Fruit fly (Drosophila melanogaster) whole organism, embryonic: ENCODE measurements around the gene CG5377.

ENCODE experiments used
- Adf1 ChIP-seq: fragments of 200-800 bp; sonication (Bioruptor generic); IDR thresholded peaks from 2 replicates; pipeline ENCODE4 v1.3.6; 2022; ENCODE audit warnings: missing biosample characterization, missing genetic modification characterization
- CG10209 ChIP-seq: fragments of 200-800 bp; sonication (Bioruptor generic); optimal IDR thresholded peaks from 3 replicates; lab custom pipeline; 2017; ENCODE audit warnings: missing biosample characterization, mild to moderate bottlenecking, missing genetic modification characterization, missing genetic modification reagents
- CG11695 ChIP-seq: fragments of 200-800 bp; sonication (Bioruptor generic); IDR thresholded peaks from 3 replicates; pipeline ENCODE4 v1.3.6; 2022; ENCODE audit warnings: missing biosample characterization, missing genetic modification characterization
- CG12391 ChIP-seq: fragments of 200-800 bp; sonication (Bioruptor generic); optimal IDR thresholded peaks from 3 replicates; lab custom pipeline; 2018; ENCODE audit warnings: missing biosample characterization, mild to moderate bottlenecking, missing genetic modification characterization, moderate library complexity
- CG13287 ChIP-seq: fragments of 200-800 bp; sonication (Bioruptor generic); IDR thresholded peaks from 2 replicates; pipeline ENCODE4 v1.3.6; 2022; ENCODE audit warnings: missing biosample characterization, missing genetic modification characterization; ENCODE audit not compliant: partially characterized antibody
- CG13296 ChIP-seq: fragments of 200-800 bp; sonication (Bioruptor generic); optimal IDR thresholded peaks from 3 replicates; lab custom pipeline; 2018; ENCODE audit warnings: missing biosample characterization, mild to moderate bottlenecking, missing genetic modification characterization
- CG15479 ChIP-seq: fragments of 200-800 bp; sonication (Bioruptor generic); optimal IDR thresholded peaks from 3 replicates; lab custom pipeline; 2019; ENCODE audit warnings: missing biosample characterization, mild to moderate bottlenecking, missing genetic modification characterization, moderate library complexity
- CG1603 ChIP-seq: fragments of 200-800 bp; sonication (Bioruptor generic); optimal IDR thresholded peaks from 2 replicates; lab custom pipeline; 2019; ENCODE audit warnings: missing biosample characterization, mild to moderate bottlenecking, missing genetic modification characterization, moderate library complexity
- CG18262 ChIP-seq: fragments of 200-800 bp; optimal IDR thresholded peaks from 3 replicates; lab custom pipeline; 2019; ENCODE audit warnings: missing biosample characterization, mild to moderate bottlenecking, missing genetic modification characterization, moderate library complexity
- CG2120 ChIP-seq: fragments of 200-800 bp; sonication (Bioruptor generic); optimal IDR thresholded peaks from 3 replicates; lab custom pipeline; 2016; ENCODE audit warnings: missing biosample characterization, missing genetic modification characterization
- CG30431 ChIP-seq: fragments of 200-800 bp; sonication (Bioruptor generic); optimal IDR thresholded peaks from 2 replicates; lab custom pipeline; 2017; ENCODE audit warnings: missing biosample characterization, missing genetic modification characterization
- CG31441 ChIP-seq: fragments of 200-800 bp; sonication (Bioruptor generic); IDR thresholded peaks from 2 replicates; pipeline ENCODE4 v1.3.6; 2022; ENCODE audit warnings: missing biosample characterization, missing genetic modification characterization
- CG3838 ChIP-seq: fragments of 200-800 bp; sonication (Bioruptor generic); optimal IDR thresholded peaks from 3 replicates; lab custom pipeline; 2016; ENCODE audit warnings: missing biosample characterization, missing genetic modification characterization
- CG3995 ChIP-seq: fragments of 200-800 bp; sonication (Bioruptor generic); optimal IDR thresholded peaks from 3 replicates; lab custom pipeline; 2016; ENCODE audit warnings: missing biosample characterization, missing genetic modification characterization
- CG4360 ChIP-seq: fragments of 200-800 bp; sonication (Bioruptor generic); IDR thresholded peaks from 2 replicates; pipeline ENCODE4 v1.3.6; 2022; ENCODE audit warnings: missing biosample characterization, missing genetic modification characterization
- CG43689 ChIP-seq: fragments of 200-800 bp; sonication (Bioruptor generic); IDR thresholded peaks from 2 replicates; pipeline ENCODE4 v1.3.6; 2022; ENCODE audit warnings: missing biosample characterization, missing genetic modification characterization
- CG7357 ChIP-seq: fragments of 200-800 bp; sonication (Bioruptor generic); IDR thresholded peaks from 3 replicates; pipeline ENCODE4 v1.3.6; 2022; ENCODE audit warnings: missing biosample characterization, missing genetic modification characterization
- CG7987 ChIP-seq: fragments of 200-800 bp; sonication (Bioruptor generic); optimal IDR thresholded peaks from 2 replicates; lab custom pipeline; 2018; ENCODE audit warnings: missing biosample characterization, mild to moderate bottlenecking, missing genetic modification characterization, moderate library complexity
- CG9727 ChIP-seq: fragments of 200-800 bp; sonication (Bioruptor generic); optimal IDR thresholded peaks from 3 replicates; lab custom pipeline; 2017; ENCODE audit warnings: missing biosample characterization, mild to moderate bottlenecking, missing genetic modification characterization
- Drgx ChIP-seq: fragments of 200-800 bp; sonication (Bioruptor generic); IDR thresholded peaks from 2 replicates; pipeline ENCODE4 v1.3.6; 2022; ENCODE audit warnings: missing biosample characterization, missing genetic modification characterization
- Gug ChIP-seq: fragments of 200-800 bp; sonication (Bioruptor generic); IDR thresholded peaks from 4 replicates; pipeline ENCODE4 v1.3.6; 2022; ENCODE audit warnings: missing biosample characterization, missing genetic modification characterization
- H2.0 ChIP-seq: fragments of 200-800 bp; sonication (Bioruptor generic); IDR thresholded peaks from 2 replicates; pipeline ENCODE4 v1.3.6; 2022; ENCODE audit warnings: missing biosample characterization, missing genetic modification characterization
- HLH3B ChIP-seq: fragments of 200-800 bp; sonication (Bioruptor generic); IDR thresholded peaks from 2 replicates; pipeline ENCODE4 v1.3.6; 2022; ENCODE audit warnings: missing biosample characterization, missing genetic modification characterization
- Hmx ChIP-seq: fragments of 200-800 bp; sonication (Bioruptor generic); optimal IDR thresholded peaks from 2 replicates; lab custom pipeline; 2016; ENCODE audit warnings: missing biosample characterization, missing genetic modification characterization
- Hr3 ChIP-seq: fragments of 200-800 bp; sonication (Bioruptor generic); optimal IDR thresholded peaks from 3 replicates; lab custom pipeline; 2016; ENCODE audit warnings: missing biosample characterization, missing genetic modification characterization
- Meics ChIP-seq: fragments of 200-800 bp; sonication (Bioruptor generic); optimal IDR thresholded peaks from 2 replicates; lab custom pipeline; 2017; ENCODE audit warnings: missing biosample characterization, mild to moderate bottlenecking, missing genetic modification characterization
- Myb ChIP-seq: fragments of 200-800 bp; sonication (Bioruptor generic); optimal IDR thresholded peaks from 2 replicates; lab custom pipeline; 2016; ENCODE audit warnings: missing biosample characterization, missing genetic modification characterization
- Nf-YB ChIP-seq: fragments of 200-800 bp; sonication (Bioruptor generic); optimal IDR thresholded peaks from 3 replicates; lab custom pipeline; 2019; ENCODE audit warnings: missing biosample characterization, mild to moderate bottlenecking, missing genetic modification characterization, moderate library complexity
- Pdp1 ChIP-seq, 2 experiments: fragments of 200-800 bp; sonication (Bioruptor generic); optimal IDR thresholded peaks; 3 replicates each; lab custom pipeline; 2016; ENCODE audit warnings: missing biosample characterization in 2 of 2, missing genetic modification characterization in 2 of 2, mild to moderate bottlenecking in 1 of 2, moderate library complexity in 1 of 2
- Scr ChIP-seq: fragments of 200-800 bp; sonication (Bioruptor generic); IDR thresholded peaks from 2 replicates; pipeline ENCODE4 v1.3.6; 2022; ENCODE audit warnings: missing biosample characterization, missing genetic modification characterization; ENCODE audit not compliant: partially characterized antibody
- Sin3A ChIP-seq: fragments of >200 bp; optimal IDR thresholded peaks from 2 replicates; lab custom pipeline; 2018
- Sox102F ChIP-seq: fragments of 200-800 bp; sonication (Bioruptor generic); optimal IDR thresholded peaks from 2 replicates; lab custom pipeline; 2018; ENCODE audit warnings: missing biosample characterization, mild to moderate bottlenecking, missing genetic modification characterization, moderate library complexity
- Xbp1 ChIP-seq: fragments of 200-800 bp; sonication (Bioruptor generic); optimal IDR thresholded peaks from 3 replicates; lab custom pipeline; 2016; ENCODE audit warnings: missing biosample characterization, mild to moderate bottlenecking, missing genetic modification characterization
- Xrp1 ChIP-seq: fragments of 200-800 bp; sonication (Bioruptor generic); IDR thresholded peaks from 2 replicates; pipeline ENCODE4 v1.3.6; 2022; ENCODE audit warnings: missing biosample characterization, missing genetic modification characterization
- aop ChIP-seq: fragments of 200-800 bp; sonication (Bioruptor generic); IDR thresholded peaks from 2 replicates; pipeline ENCODE4 v1.3.6; 2022; ENCODE audit warnings: missing biosample characterization, missing genetic modification characterization
- az2 ChIP-seq: fragments of 200-800 bp; sonication (Bioruptor generic); optimal IDR thresholded peaks from 3 replicates; lab custom pipeline; 2016; ENCODE audit warnings: missing biosample characterization, missing genetic modification characterization
- cad ChIP-seq: fragments of >200 bp; optimal IDR thresholded peaks from 2 replicates; lab custom pipeline; 2017; ENCODE audit warnings: missing biosample characterization, missing genetic modification characterization
- dmrt99B ChIP-seq: fragments of 200-800 bp; sonication (Bioruptor generic); optimal IDR thresholded peaks from 2 replicates; lab custom pipeline; 2018; ENCODE audit warnings: missing biosample characterization, mild to moderate bottlenecking, missing genetic modification characterization, moderate library complexity
- esg ChIP-seq: fragments of 200-800 bp; sonication (Bioruptor generic); conservative IDR thresholded peaks from 2 replicates; pipeline ENCODE4 v1.3.6; 2022; ENCODE audit warnings: missing biosample characterization, missing genetic modification characterization
- gem ChIP-seq: fragments of 200-800 bp; sonication (Bioruptor generic); optimal IDR thresholded peaks from 2 replicates; lab custom pipeline; 2019; ENCODE audit warnings: missing biosample characterization, mild to moderate bottlenecking, missing genetic modification characterization, moderate library complexity
- lbe ChIP-seq: fragments of 200-800 bp; sonication (Bioruptor generic); optimal IDR thresholded peaks from 2 replicates; lab custom pipeline; 2016; ENCODE audit warnings: missing biosample characterization, mild to moderate bottlenecking, missing genetic modification characterization
- lola ChIP-seq, 3 experiments: fragments of >200 bp in 2 of 3; fragments of 200-800 bp in 1 of 3; sonication (Bioruptor generic) in 1 of 3; optimal IDR thresholded peaks; 2 replicates each; lab custom pipeline; 2017 to 2019; ENCODE audit warnings: missing biosample characterization in 3 of 3, missing genetic modification characterization in 3 of 3, mild to moderate bottlenecking in 1 of 3, moderate library complexity in 1 of 3
- mirr ChIP-seq: fragments of 200-800 bp; sonication (Bioruptor generic); optimal IDR thresholded peaks from 3 replicates; lab custom pipeline; 2018; ENCODE audit warnings: missing biosample characterization, mild to moderate bottlenecking, missing genetic modification characterization
- row ChIP-seq: fragments of 200-800 bp; sonication (Bioruptor generic); IDR thresholded peaks from 3 replicates; pipeline ENCODE4 v1.3.6; 2022; ENCODE audit warnings: missing biosample characterization, missing genetic modification characterization
- run ChIP-seq: fragments of 200-800 bp; sonication (Bioruptor generic); optimal IDR thresholded peaks from 3 replicates; lab custom pipeline; 2018; ENCODE audit warnings: missing biosample characterization, mild to moderate bottlenecking, missing genetic modification characterization
- sd ChIP-seq: fragments of 200-800 bp; sonication (Bioruptor generic); optimal IDR thresholded peaks from 3 replicates; lab custom pipeline; 2018; ENCODE audit warnings: missing biosample characterization, mild to moderate bottlenecking, missing genetic modification characterization, moderate library complexity
- sens ChIP-seq: fragments of 200-800 bp; sonication (Bioruptor generic); peaks from one replicate; lab custom pipeline; 2016; ENCODE audit warnings: missing biosample characterization, missing genetic modification characterization
- tll ChIP-seq, 2 experiments: fragments of 200-800 bp in 1 of 2; fragments of >200 bp in 1 of 2; sonication (Bioruptor generic) in 1 of 2; optimal IDR thresholded peaks; 2 replicates each; lab custom pipeline; 2017 to 2019; ENCODE audit warnings: missing biosample characterization in 2 of 2, missing genetic modification characterization in 2 of 2, mild to moderate bottlenecking in 1 of 2, moderate library complexity in 1 of 2
- wdn ChIP-seq: fragments of 200-800 bp; sonication (Bioruptor generic); IDR thresholded peaks from 2 replicates; pipeline ENCODE4 v1.3.6; 2022; ENCODE audit warnings: missing biosample characterization, missing genetic modification characterization

CG5377 gene

DNA sequence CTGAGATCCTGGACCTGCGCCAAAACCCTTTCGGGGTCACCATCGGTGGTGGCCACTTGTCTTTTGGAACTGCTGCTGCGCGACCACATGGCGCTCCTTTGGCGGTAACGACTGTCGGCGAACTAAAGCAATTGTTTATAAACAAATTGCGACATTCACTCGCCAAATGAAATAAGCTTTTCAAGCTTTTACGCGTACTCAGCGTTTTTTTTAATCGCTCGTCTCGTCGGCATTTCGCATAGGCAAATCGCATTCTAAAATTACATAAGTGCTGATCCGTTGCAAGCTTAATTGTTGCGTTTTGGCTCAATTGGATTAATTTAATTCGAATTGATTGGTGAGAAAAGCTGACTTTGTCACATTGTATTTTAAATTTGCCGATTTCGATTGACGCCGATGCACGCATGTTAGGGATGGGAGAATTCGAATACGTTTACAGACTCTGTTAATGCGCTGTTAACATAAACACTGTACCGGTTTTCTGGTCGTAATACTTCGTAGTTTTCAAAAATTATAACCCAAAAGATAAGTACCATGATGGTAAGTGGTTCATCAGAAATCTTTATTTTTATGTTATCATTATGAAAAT, 43.3 kb downstream of the CG5377 start, which contains the start of gene pinta (continued):
- no peak for TF ChIP-seq Sin3A
- no peak for TF ChIP-seq CG13296 (GFP tag; lab: Kevin White, UChicago)
- no peak for TF ChIP-seq cad (GFP tag; lab: Kevin White, UChicago)
- TF ChIP-seq H2.0 = no peak
- TF ChIP-seq wdn = no peak
- no peak for TF ChIP-seq CG9727 (GFP tag; lab: Kevin White, UChicago)
- TF ChIP-seq CG4360 (GFP tag; lab: Robert Waterston, UW) = peak; percentile 27; the same call in 1 of the 2 replicates
- TF ChIP-seq Myb = peak; percentile 44
- peak; percentile 54 for TF ChIP-seq CG13287 (GFP tag; lab: Robert Waterston, UW)
- TF ChIP-seq CG30431 (GFP tag; lab: Kevin White, UChicago) = no peak
- peak in 1 of 2 experiments; percentile 91 for TF ChIP-seq Pdp1 (GFP tag; optimal IDR thresholded peaks at IDR 0.05; lab: Kevin White, UChicago)
- TF ChIP-seq Scr = peak; percentile 31; the same call in 1 of the 2 replicates
- no peak for TF ChIP-seq mirr (GFP tag; lab: Kevin White, UChicago)

DNA sequence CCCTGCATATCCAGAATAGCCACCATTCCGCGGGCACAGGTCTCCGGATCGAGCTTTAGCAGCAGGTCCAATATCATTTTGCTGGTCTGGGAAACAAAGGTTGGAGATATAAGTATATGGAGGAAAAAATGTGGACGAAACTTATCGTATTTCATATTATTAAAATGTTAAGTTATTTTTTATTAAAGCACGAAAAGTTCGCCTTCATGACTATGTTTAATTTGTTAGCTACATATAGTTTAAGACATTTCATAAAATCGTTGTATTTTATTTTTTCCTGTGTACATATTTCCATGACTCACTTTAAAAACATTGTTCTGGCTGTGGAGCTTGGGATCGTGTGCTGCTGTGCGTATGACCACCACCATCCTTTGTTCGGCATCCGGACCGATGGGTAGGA, 44.0 kb downstream of the CG5377 start:
- peak; percentile 4 for TF ChIP-seq az2 (GFP tag; lab: Kevin White, UChicago)
- peak; percentile 18 for TF ChIP-seq CG2120 (GFP tag; lab: Kevin White, UChicago)
- TF ChIP-seq CG12391 = peak; percentile 3
- peak; percentile 17 for TF ChIP-seq sd (tag; lab: Kevin White, UChicago)
- no peak for TF ChIP-seq lola (GFP tag; optimal IDR thresholded peaks at IDR 0.05; lab: Kevin White, UChicago)
- TF ChIP-seq HLH3B (GFP tag; lab: Robert Waterston, UW) = no peak
- 0 out of 3 replicates have a peak, but pooled peaks have one; percentile 33 for TF ChIP-seq CG11695 (GFP tag; lab: Robert Waterston, UW)
- TF ChIP-seq CG31441 (GFP tag; lab: Robert Waterston, UW) = 0 out of 2 replicates have a peak, but pooled peaks have one; percentile 12
- peak; percentile 14 for TF ChIP-seq Xbp1 (GFP tag; lab: Kevin White, UChicago)
- peak; percentile 20 for TF ChIP-seq CG1603 (tag; lab: Kevin White, UChicago)
- peak; percentile 8 for TF ChIP-seq lbe (GFP tag; lab: Kevin White, UChicago)
- TF ChIP-seq Sox102F (GFP tag; lab: Kevin White, UChicago) = peak; percentile 34
- TF ChIP-seq esg (GFP tag; lab: Robert Waterston, UW) = no peak
- no peak for TF ChIP-seq aop (GFP tag; lab: Robert Waterston, UW)
- TF ChIP-seq Drgx (GFP tag; lab: Robert Waterston, UW) = peak; percentile 45
- peak; percentile 6 for TF ChIP-seq dmrt99B (tag; lab: Kevin White, UChicago)
- TF ChIP-seq gem (tag; lab: Kevin White, UChicago) = peak; percentile 25
- peak; percentile 15; the same call in 1 of the 3 replicates for TF ChIP-seq row (GFP tag; lab: Robert Waterston, UW)
- peak; percentile 54 for TF ChIP-seq sens (GFP tag; lab: Kevin White, UChicago)
- TF ChIP-seq, all 482 proteins: peak for 15

DNA sequence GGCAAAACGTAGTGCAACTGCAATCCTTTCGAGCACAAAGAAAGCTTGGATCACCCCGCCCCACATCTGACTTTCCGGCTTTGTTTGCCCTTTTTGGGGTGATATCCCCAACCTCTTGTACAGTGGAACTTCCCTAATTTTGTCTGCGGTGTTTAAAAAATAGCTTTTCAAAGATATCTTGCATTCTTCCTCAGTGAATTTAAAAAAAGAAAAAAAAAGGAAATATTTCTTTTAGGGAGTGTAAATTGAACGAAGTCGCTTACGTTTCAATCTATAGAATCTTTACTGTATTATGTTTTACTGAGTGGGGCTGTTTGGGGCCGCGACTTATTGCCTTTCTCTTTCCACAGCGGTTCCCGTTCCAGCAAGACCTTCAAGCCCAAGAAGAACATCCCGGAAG, 46.3 kb downstream of the CG5377 start:
- 0 out of 3 replicates have a peak, but pooled peaks have one; percentile 46 for TF ChIP-seq CG7357
- peak; percentile 17 for TF ChIP-seq Nf-YB (GFP tag; lab: Kevin White, UChicago)
- peak; percentile 75 for TF ChIP-seq Gug (GFP tag; lab: Robert Waterston, UW)
- TF ChIP-seq aop (GFP tag; lab: Robert Waterston, UW) = no peak
- TF ChIP-seq CG15479 (GFP tag; lab: Kevin White, UChicago) = no peak
- TF ChIP-seq Hmx (GFP tag; lab: Kevin White, UChicago) = no peak
- TF ChIP-seq run (tag; lab: Kevin White, UChicago) = no peak
- no peak for TF ChIP-seq CG3995
- TF ChIP-seq CG43689 (GFP tag; lab: Robert Waterston, UW) = no peak
- peak; percentile 33 for TF ChIP-seq CG10209 (GFP tag; lab: Kevin White, UChicago)
- TF ChIP-seq CG3838 (GFP tag; lab: Kevin White, UChicago) = no peak
- no peak for TF ChIP-seq tll (GFP tag; optimal IDR thresholded peaks at IDR 0.05; lab: Kevin White, UChicago)
- TF ChIP-seq Hr3 = peak; percentile 41
- peak; percentile 40 for TF ChIP-seq Adf1
- TF ChIP-seq Meics (GFP tag; lab: Kevin White, UChicago) = peak; percentile 62
- TF ChIP-seq Xrp1 (GFP tag; lab: Robert Waterston, UW) = peak; percentile 78
- peak; percentile 59 for TF ChIP-seq CG18262
- TF ChIP-seq CG7987 (GFP tag; lab: Kevin White, UChicago) = no peak
